Worm (Caenorhabditis elegans) whole organism, L4/young adult: ENCODE data around the gene pqn-65.

Source experiments
- dao-5 ChIP-seq: sonication (generic microtip); optimal IDR thresholded peaks from 2 replicates; lab custom pipeline; 2016; ENCODE audit warnings: missing genotype, missing genetic modification characterization, moderate library complexity, missing compliant biosample characterization
- him-1 ChIP-seq: sonication (generic microtip); optimal IDR thresholded peaks from 2 replicates; lab custom pipeline; 2016; ENCODE audit warnings: missing genotype, missing genetic modification reagents, missing genetic modification characterization, missing compliant biosample characterization

DNA sequence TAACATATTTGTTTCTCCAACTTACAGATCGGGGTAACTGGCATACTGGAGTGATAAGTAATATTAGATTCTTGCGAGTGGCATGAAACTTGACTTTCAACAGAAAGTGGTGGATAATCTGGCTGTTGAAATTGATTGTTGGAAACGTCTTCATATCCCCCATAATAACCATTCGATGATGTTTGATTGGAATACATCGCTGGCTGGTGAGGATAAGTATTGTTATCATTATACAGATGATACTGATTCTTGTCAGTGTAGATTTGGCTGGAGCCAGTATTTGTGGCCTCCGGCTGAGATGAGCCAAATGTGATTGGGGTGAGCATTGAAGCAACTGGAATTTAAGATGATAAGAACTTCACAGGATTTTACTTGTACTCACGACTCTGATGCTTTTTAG is 4.4 kb downstream of the pqn-65 start:
- no peak for TF ChIP-seq dao-5
- no peak for TF ChIP-seq him-1 (tag; lab: Kevin White, UChicago)
